Worm (Caenorhabditis elegans) whole organism, L3 larva: ENCODE data around the gene gck-4.

ENCODE experiments used
- ceh-16 ChIP-seq: sonication (generic microtip); optimal IDR thresholded peaks from 2 replicates; lab custom pipeline; 2017; ENCODE audit warnings: missing biosample characterization, missing genetic modification characterization
- sea-2 ChIP-seq: fragments of 150-350 bp; sonication (generic microtip); optimal IDR thresholded peaks from 4 replicates; lab custom pipeline; 2014; ENCODE audit warnings: missing biosample characterization, missing genetic modification reagents, missing genetic modification characterization
- unc-62 ChIP-seq: fragments of 150-350 bp; sonication (generic microtip); optimal IDR thresholded peaks from 4 replicates; lab custom pipeline; 2014; ENCODE audit warnings: missing biosample characterization, missing genetic modification reagents, missing genetic modification characterization

- TF ChIP-seq unc-62 (GFP tag; lab: Kevin White, UChicago), result no peak
- no peak for TF ChIP-seq ceh-16 (tag; lab: Kevin White, UChicago)
- no peak for TF ChIP-seq sea-2 (GFP tag; lab: Kevin White, UChicago)
These were observed 45.8 kb upstream of the gck-4 start, which contains the start of gene nlg-1 for ce11 chrX:13631122-13631672.
